Worm (Caenorhabditis elegans) whole organism, L1 larva: ENCODE data around the gene mdt-11.

Experiments used
- C16A3.4 ChIP-seq: fragments of 150-350 bp; optimal IDR thresholded peaks from 2 replicates; lab custom pipeline; 2014; ENCODE audit warnings: missing biosample characterization, missing genetic modification characterization
- Y116A8C.19 ChIP-seq: sonication (generic microtip); optimal IDR thresholded peaks from 2 replicates; lab custom pipeline; 2016; ENCODE audit warnings: missing compliant biosample characterization, missing genetic modification characterization, borderline replicate concordance
- aly-2 ChIP-seq: fragments of 150-350 bp; optimal IDR thresholded peaks from 2 replicates; lab custom pipeline; 2014; ENCODE audit warnings: missing biosample characterization, missing genetic modification characterization
- ceh-8 ChIP-seq: fragments of 200-800 bp; sonication (Bioruptor generic); optimal IDR thresholded peaks from 2 replicates; lab custom pipeline; 2018; ENCODE audit warnings: mild to moderate bottlenecking, missing genetic modification characterization, moderate library complexity, missing compliant biosample characterization
- ceh-82 ChIP-seq, 3 experiments: fragments of 150-350 bp in 1 of 3; sonication (generic microtip) in 2 of 3; optimal IDR thresholded peaks; 2 replicates each; lab custom pipeline; 2014 to 2017; ENCODE audit warnings: missing biosample characterization in 3 of 3, missing genetic modification characterization in 3 of 3
- ceh-88 ChIP-seq: fragments of 200-800 bp; sonication (Bioruptor generic); IDR thresholded peaks from 2 replicates; pipeline ENCODE4 v1.3.6; 2022; ENCODE audit warnings: missing genetic modification characterization, missing compliant biosample characterization
- dpl-1 ChIP-seq, 3 experiments: fragments of 150-350 bp in 2 of 3; sonication (generic microtip) in 1 of 3; optimal IDR thresholded peaks; 2 replicates each; lab custom pipeline; 2014 to 2017; ENCODE audit warnings: missing biosample characterization in 3 of 3, missing genetic modification characterization in 3 of 3, missing genetic modification reagents in 3 of 3
- dsc-1 ChIP-seq: sonication (generic microtip); optimal IDR thresholded peaks from 2 replicates; lab custom pipeline; 2016; ENCODE audit warnings: mild to moderate bottlenecking, missing genetic modification characterization, missing compliant biosample characterization
- efl-1 ChIP-seq, 4 experiments: fragments of 150-350 bp; optimal IDR thresholded peaks in 3 of 4; peaks in 1 of 4; 1 replicate in 1 of 4; 2 replicates in 3 of 4; lab custom pipeline; 2014; ENCODE audit warnings: missing biosample characterization in 2 of 4, missing genetic modification characterization in 2 of 4, missing genetic modification reagents in 2 of 4
- efl-3 ChIP-seq: fragments of 200-800 bp; sonication (Bioruptor generic); optimal IDR thresholded peaks from 2 replicates; lab custom pipeline; 2018; ENCODE audit warnings: mild to moderate bottlenecking, missing genetic modification characterization, missing compliant biosample characterization
- egl-13 ChIP-seq: sonication (generic microtip); optimal IDR thresholded peaks from 2 replicates; lab custom pipeline; 2016; ENCODE audit warnings: missing genotype, missing genetic modification reagents, missing genetic modification characterization, missing compliant biosample characterization
- fkh-4 ChIP-seq: sonication (generic microtip); optimal IDR thresholded peaks from 2 replicates; lab custom pipeline; 2016; ENCODE audit warnings: missing compliant biosample characterization, missing genetic modification characterization, borderline replicate concordance
- fkh-8 ChIP-seq: sonication (generic microtip); optimal IDR thresholded peaks from 2 replicates; lab custom pipeline; 2016; ENCODE audit warnings: mild to moderate bottlenecking, missing genetic modification characterization, missing compliant biosample characterization
- grh-1 ChIP-seq: fragments of 200-800 bp; sonication (Bioruptor generic); IDR thresholded peaks from 2 replicates; pipeline ENCODE4 v1.3.6; 2022; ENCODE audit warnings: missing genetic modification reagents, missing genetic modification characterization, missing compliant biosample characterization
- irx-1 ChIP-seq: sonication (generic microtip); optimal IDR thresholded peaks from 2 replicates; lab custom pipeline; 2016; ENCODE audit warnings: missing genetic modification characterization, missing compliant biosample characterization
- isw-1 ChIP-seq: fragments of 200-800 bp; sonication (Bioruptor generic); IDR thresholded peaks from 2 replicates; pipeline ENCODE4 v1.3.6; 2022; ENCODE audit warnings: missing genetic modification characterization, missing compliant biosample characterization
- jun-1 ChIP-seq: fragments of 150-350 bp; optimal IDR thresholded peaks from 2 replicates; lab custom pipeline; 2014; ENCODE audit warnings: missing biosample characterization, missing genetic modification reagents, missing genetic modification characterization
- lin-13 ChIP-seq: fragments of 150-350 bp; optimal IDR thresholded peaks from 2 replicates; lab custom pipeline; 2014; ENCODE audit warnings: missing biosample characterization, missing genetic modification reagents, missing genetic modification characterization
- lin-14 ChIP-seq: fragments of 200-800 bp; sonication (Bioruptor generic); optimal IDR thresholded peaks from 2 replicates; lab custom pipeline; 2018; ENCODE audit warnings: mild to moderate bottlenecking, missing genetic modification characterization, moderate library complexity, missing compliant biosample characterization
- lin-35 ChIP-seq, 2 experiments: fragments of 150-350 bp; optimal IDR thresholded peaks; 2 replicates each; lab custom pipeline; 2014; ENCODE audit warnings: missing biosample characterization in 2 of 2, missing genetic modification characterization in 2 of 2, missing genetic modification reagents in 2 of 2
- lir-3 ChIP-seq: sonication (generic microtip); optimal IDR thresholded peaks from 2 replicates; lab custom pipeline; 2016; ENCODE audit warnings: mild to moderate bottlenecking, missing genetic modification characterization, moderate library complexity, missing compliant biosample characterization; ENCODE audit not compliant: poor library complexity
- lsy-2 ChIP-seq, 2 experiments: fragments of 150-350 bp; optimal IDR thresholded peaks; 2 replicates each; lab custom pipeline; 2014; ENCODE audit warnings: missing biosample characterization in 2 of 2, missing genetic modification characterization in 2 of 2
- mdl-1 ChIP-seq, 2 experiments: fragments of 150-350 bp; optimal IDR thresholded peaks; 2 replicates each; lab custom pipeline; 2014 to 2017; ENCODE audit warnings: missing biosample characterization in 2 of 2, missing genetic modification characterization in 2 of 2, inconsistent platforms in 1 of 2
- mep-1 ChIP-seq: fragments of 150-350 bp; optimal IDR thresholded peaks from 2 replicates; lab custom pipeline; 2014; ENCODE audit warnings: missing biosample characterization, missing genetic modification characterization
- nhr-11 ChIP-seq: fragments of 150-350 bp; optimal IDR thresholded peaks from 2 replicates; lab custom pipeline; 2014; ENCODE audit warnings: missing biosample characterization, missing genetic modification characterization
- nhr-20 ChIP-seq: sonication (generic microtip); optimal IDR thresholded peaks from 2 replicates; lab custom pipeline; 2016; ENCODE audit warnings: mild to moderate bottlenecking, missing genetic modification characterization, missing compliant biosample characterization
- nhr-237 ChIP-seq: fragments of 150-350 bp; optimal IDR thresholded peaks from 2 replicates; lab custom pipeline; 2014; ENCODE audit warnings: missing biosample characterization, missing genetic modification characterization
- nhr-47 ChIP-seq: sonication (generic microtip); optimal IDR thresholded peaks from 2 replicates; lab custom pipeline; 2016; ENCODE audit warnings: mild to moderate bottlenecking, missing genetic modification characterization, moderate library complexity, missing compliant biosample characterization
- nhr-71 ChIP-seq: sonication (generic microtip); optimal IDR thresholded peaks from 2 replicates; lab custom pipeline; 2016; ENCODE audit warnings: mild to moderate bottlenecking, missing genetic modification characterization, moderate library complexity, missing compliant biosample characterization
- nhr-77 ChIP-seq: fragments of 150-350 bp; optimal IDR thresholded peaks from 2 replicates; lab custom pipeline; 2014; ENCODE audit warnings: missing biosample characterization, missing genetic modification characterization
- nhr-85 ChIP-seq: sonication (generic microtip); peaks from one replicate; lab custom pipeline; 2016; ENCODE audit warnings: missing genetic modification characterization, inconsistent platforms, missing compliant biosample characterization
- pax-3 ChIP-seq: fragments of 200-800 bp; sonication (Bioruptor generic); optimal IDR thresholded peaks from 2 replicates; lab custom pipeline; 2018; ENCODE audit warnings: mild to moderate bottlenecking, missing genetic modification characterization, moderate library complexity, missing compliant biosample characterization
- sox-4 ChIP-seq: sonication (generic microtip); optimal IDR thresholded peaks from 2 replicates; lab custom pipeline; 2016; ENCODE audit warnings: missing genetic modification characterization, missing compliant biosample characterization
- sup-37 ChIP-seq: fragments of 200-800 bp; sonication (Bioruptor generic); optimal IDR thresholded peaks from 2 replicates; lab custom pipeline; 2018; ENCODE audit warnings: mild to moderate bottlenecking, missing genetic modification characterization, missing compliant biosample characterization
- tbx-2 ChIP-seq: sonication (generic microtip); optimal IDR thresholded peaks from 2 replicates; lab custom pipeline; 2016; ENCODE audit warnings: missing genetic modification characterization, missing compliant biosample characterization
- unc-86 ChIP-seq: sonication (generic microtip); optimal IDR thresholded peaks from 2 replicates; lab custom pipeline; 2016; ENCODE audit warnings: missing genetic modification characterization, missing compliant biosample characterization
- xbp-1 ChIP-seq: sonication (generic microtip); optimal IDR thresholded peaks from 2 replicates; lab custom pipeline; 2016; ENCODE audit warnings: missing genetic modification characterization, missing compliant biosample characterization
- ztf-11 ChIP-seq, 2 experiments: sonication (generic microtip); optimal IDR thresholded peaks; 2 replicates each; lab custom pipeline; 2016 to 2017; ENCODE audit warnings: missing genetic modification characterization in 2 of 2, missing biosample characterization in 1 of 2, missing compliant biosample characterization in 1 of 2
- ztf-4 ChIP-seq: fragments of 150-350 bp; optimal IDR thresholded peaks from 2 replicates; lab custom pipeline; 2014; ENCODE audit warnings: missing biosample characterization, missing genetic modification characterization

Gene mdt-11

ce11 chrIII:5031375-5031836 is 10.4 kb downstream of the mdt-11 start (continued):
- TF ChIP-seq lir-3 (tag; lab: Kevin White, UChicago) = peak; percentile 55
- TF ChIP-seq lin-14 (GFP tag; lab: Kevin White, UChicago) = peak; percentile 78
- peak; percentile 70 for TF ChIP-seq egl-13 (tag; lab: Kevin White, UChicago)
- TF ChIP-seq grh-1 (GFP tag; lab: Robert Waterston, UW) = 0 out of 2 replicates have a peak, but pooled peaks have one; percentile 35
- peak; percentile 69 for TF ChIP-seq fkh-8
- TF ChIP-seq isw-1 = peak; percentile 50
- TF ChIP-seq lin-13 = peak; percentile 22
- TF ChIP-seq ceh-8 (GFP tag; lab: Kevin White, UChicago) = peak; percentile 71
- TF ChIP-seq nhr-47 (tag; lab: Kevin White, UChicago) = peak; percentile 89
- peak; percentile 67 for TF ChIP-seq mep-1 (tag; lab: Kevin White, UChicago)
- TF ChIP-seq sup-37 (GFP tag; lab: Kevin White, UChicago) = peak; percentile 83
- peak in 1 of 2 experiments; percentile 33 for TF ChIP-seq mdl-1 (tag; optimal IDR thresholded peaks at IDR 0.05; lab: Kevin White, UChicago)
- TF ChIP-seq irx-1 (tag; lab: Kevin White, UChicago) = peak; percentile 31
- peak; percentile 46 to 47 for TF ChIP-seq efl-1 (optimal IDR thresholded peaks at IDR 0.05; lab: Kevin White, UChicago)
- peak; percentile 29 to 95 for TF ChIP-seq efl-1 (GFP tag; optimal IDR thresholded peaks at IDR 0.05 in 1 of 2; lab: Kevin White, UChicago)
- TF ChIP-seq dsc-1 = peak; percentile 80
- peak; percentile 66 for TF ChIP-seq xbp-1 (tag; lab: Kevin White, UChicago)
- peak; percentile 13 to 58 for TF ChIP-seq lin-35 (GFP tag; optimal IDR thresholded peaks at IDR 0.05; lab: Kevin White, UChicago)
- TF ChIP-seq nhr-71 (tag; lab: Kevin White, UChicago) = peak; percentile 81
- peak; percentile 78 for TF ChIP-seq pax-3 (tag; lab: Kevin White, UChicago)
- peak; percentile 8 for TF ChIP-seq fkh-4 (tag; lab: Kevin White, UChicago)
- peak in 2 of 3 experiments; percentile 5 to 32 for TF ChIP-seq ceh-82 (tag; optimal IDR thresholded peaks at IDR 0.05; lab: Kevin White, UChicago)
- TF ChIP-seq tbx-2 (tag; lab: Kevin White, UChicago) = peak; percentile 71
- TF ChIP-seq lsy-2 (tag; optimal IDR thresholded peaks at IDR 0.05; lab: Kevin White, UChicago) = peak; percentile 43 to 79
- peak; percentile 28 for TF ChIP-seq ztf-4 (tag; lab: Kevin White, UChicago)
- TF ChIP-seq nhr-85 = peak; percentile 79
- peak; percentile 58 for TF ChIP-seq ceh-88
- peak; percentile 64 for TF ChIP-seq aly-2 (tag; lab: Kevin White, UChicago)
- peak; percentile 67 for TF ChIP-seq nhr-20
- peak in 1 of 2 experiments; percentile 71 for TF ChIP-seq ztf-11 (tag; optimal IDR thresholded peaks at IDR 0.05; lab: Kevin White, UChicago)

ce11 chrIII:5036158-5036557 is 15.1 kb downstream of the mdt-11 start, which contains the start of gene C45G9.6:
Gene C45G9.6, plus strand, starts transcription at chrIII:5036458.
- TF ChIP-seq Y116A8C.19 (tag; lab: Kevin White, UChicago) (no peak), nhr-77 (tag; lab: Kevin White, UChicago) (no peak), nhr-237 (tag; lab: Kevin White, UChicago) (no peak), C16A3.4 (tag; lab: Kevin White, UChicago) (no peak), sox-4 (tag; lab: Kevin White, UChicago) (no peak), nhr-11 (tag; lab: Kevin White, UChicago) (no peak), dpl-1 (GFP tag; optimal IDR thresholded peaks at IDR 0.05; lab: Kevin White, UChicago) (no peak), jun-1 (no peak), lir-3 (tag; lab: Kevin White, UChicago) (no peak)

- no peak for TF ChIP-seq unc-86 (tag; lab: Kevin White, UChicago)
- TF ChIP-seq efl-3 = no peak
Measured at ce11 chrIII:5042112-5042511, 21.1 kb downstream of the mdt-11 start, which contains the start of gene nlp-43. Gene nlp-43, plus strand, starts transcription at chrIII:5042412.
